Worm (Caenorhabditis elegans) whole organism, young adult: ENCODE measurements around the gene R02D5.9.

Experiments used
- B0336.3 ChIP-seq: fragments of 200-800 bp; sonication (Bioruptor generic); IDR thresholded peaks from 2 replicates; pipeline ENCODE4 v1.3.6; 2022; ENCODE audit warnings: missing genetic modification characterization, missing compliant biosample characterization
- C06A6.2 ChIP-seq: fragments of 200-800 bp; sonication (Bioruptor generic); conservative IDR thresholded peaks from 2 replicates; pipeline ENCODE4 v1.3.6; 2022; ENCODE audit warnings: missing genetic modification characterization, missing compliant biosample characterization
- D2030.7 ChIP-seq: fragments of 200-800 bp; sonication (Bioruptor generic); IDR thresholded peaks from 2 replicates; pipeline ENCODE4 v1.3.6; 2022; ENCODE audit warnings: missing genetic modification reagents, missing genetic modification characterization, missing compliant biosample characterization
- F23B12.7 ChIP-seq: sonication (generic microtip); optimal IDR thresholded peaks from 2 replicates; lab custom pipeline; 2017; ENCODE audit warnings: missing genetic modification characterization, mild to moderate bottlenecking, missing compliant biosample characterization, antibody characterized with exemption, moderate library complexity; ENCODE audit not compliant: insufficient read depth
- F49E8.2 ChIP-seq: sonication (generic microtip); optimal IDR thresholded peaks from 3 replicates; lab custom pipeline; 2017; ENCODE audit warnings: missing genetic modification characterization, mild to moderate bottlenecking, missing compliant biosample characterization, antibody characterized with exemption, moderate library complexity; ENCODE audit not compliant: insufficient read depth
- Y67H2A.10 ChIP-seq: fragments of 200-800 bp; sonication (Bioruptor generic); conservative IDR thresholded peaks from 2 replicates; pipeline ENCODE4 v1.3.6; 2022; ENCODE audit warnings: missing genetic modification reagents, missing genetic modification characterization, missing compliant biosample characterization
- Y79H2A.3 ChIP-seq: fragments of 200-800 bp; sonication (Bioruptor generic); conservative IDR thresholded peaks from 2 replicates; pipeline ENCODE4 v1.3.6; 2022; ENCODE audit warnings: missing genetic modification reagents, missing genetic modification characterization, missing compliant biosample characterization
- Y95B8A.8 ChIP-seq: fragments of 200-800 bp; sonication (Bioruptor generic); IDR thresholded peaks from 2 replicates; pipeline ENCODE4 v1.3.6; 2022; ENCODE audit warnings: missing genetic modification reagents, missing genetic modification characterization, missing compliant biosample characterization
- ama-1 ChIP-seq, 3 experiments: fragments of 150-350 bp in 1 of 3; sonication (generic microtip) in 2 of 3; optimal IDR thresholded peaks; 2 replicates each; lab custom pipeline; 2014 to 2018; ENCODE audit warnings: missing biosample characterization in 2 of 3, missing genetic modification characterization in 2 of 3, missing genetic modification reagents in 2 of 3
- athp-1 ChIP-seq: sonication (generic microtip); optimal IDR thresholded peaks from 2 replicates; lab custom pipeline; 2017; ENCODE audit warnings: mild to moderate bottlenecking, missing genetic modification characterization, missing compliant biosample characterization
- attf-6 ChIP-seq: fragments of 200-800 bp; sonication (Bioruptor generic); IDR thresholded peaks from 2 replicates; pipeline ENCODE4 v1.3.6; 2022; ENCODE audit warnings: missing genetic modification reagents, missing genetic modification characterization, missing compliant biosample characterization
- bed-2 ChIP-seq: fragments of 200-800 bp; sonication (Bioruptor generic); IDR thresholded peaks from 2 replicates; pipeline ENCODE4 v1.3.6; 2022; ENCODE audit warnings: missing genetic modification reagents, missing genetic modification characterization, missing compliant biosample characterization
- ceh-100 ChIP-seq: fragments of 200-800 bp; sonication (Bioruptor generic); IDR thresholded peaks from 2 replicates; pipeline ENCODE4 v1.3.6; 2022; ENCODE audit warnings: missing genetic modification reagents, missing genetic modification characterization, missing compliant biosample characterization
- ceh-27 ChIP-seq: fragments of 200-800 bp; sonication (Bioruptor generic); optimal IDR thresholded peaks from 2 replicates; lab custom pipeline; 2018; ENCODE audit warnings: mild to moderate bottlenecking, missing genetic modification characterization, moderate library complexity, missing compliant biosample characterization
- ceh-40 ChIP-seq: fragments of 200-800 bp; sonication (Bioruptor generic); IDR thresholded peaks from 2 replicates; pipeline ENCODE4 v1.3.6; 2022; ENCODE audit warnings: missing genetic modification characterization, missing compliant biosample characterization
- chd-7 ChIP-seq: sonication (generic microtip); optimal IDR thresholded peaks from 2 replicates; lab custom pipeline; 2016; ENCODE audit warnings: mild to moderate bottlenecking, missing genetic modification characterization, moderate library complexity, missing compliant biosample characterization
- dpff-1 ChIP-seq: sonication (generic microtip); optimal IDR thresholded peaks from 2 replicates; lab custom pipeline; 2017; ENCODE audit warnings: mild to moderate bottlenecking, missing genetic modification characterization, missing compliant biosample characterization
- egl-44 ChIP-seq: fragments of 200-800 bp; sonication (Bioruptor generic); IDR thresholded peaks from 2 replicates; pipeline ENCODE4 v1.3.6; 2022; ENCODE audit warnings: missing genetic modification reagents, missing genetic modification characterization, missing compliant biosample characterization
- egrh-3 ChIP-seq: fragments of 200-800 bp; sonication (Bioruptor generic); IDR thresholded peaks from 2 replicates; pipeline ENCODE4 v1.3.6; 2022; ENCODE audit warnings: missing genetic modification reagents, missing genetic modification characterization, missing compliant biosample characterization
- gei-17 ChIP-seq: fragments of 200-800 bp; sonication (Bioruptor generic); optimal IDR thresholded peaks from 2 replicates; lab custom pipeline; 2018; ENCODE audit warnings: mild to moderate bottlenecking, missing genetic modification characterization, missing compliant biosample characterization
- him-1 ChIP-seq: sonication (generic microtip); optimal IDR thresholded peaks from 2 replicates; lab custom pipeline; 2016; ENCODE audit warnings: missing genotype, missing genetic modification reagents, missing genetic modification characterization, missing compliant biosample characterization
- hmg-1.2 ChIP-seq: fragments of 200-800 bp; sonication (Bioruptor generic); IDR thresholded peaks from 2 replicates; pipeline ENCODE4 v1.3.6; 2022; ENCODE audit warnings: missing genetic modification reagents, missing genetic modification characterization, missing compliant biosample characterization
- hmg-20 ChIP-seq: fragments of 200-800 bp; sonication (Bioruptor generic); IDR thresholded peaks from 2 replicates; pipeline ENCODE4 v1.3.6; 2022; ENCODE audit warnings: missing genetic modification reagents, missing genetic modification characterization, missing compliant biosample characterization
- hsf-1 ChIP-seq: fragments of 200-800 bp; sonication (Bioruptor generic); IDR thresholded peaks from 2 replicates; pipeline ENCODE4 v1.3.6; 2022; ENCODE audit warnings: missing genetic modification reagents, missing genetic modification characterization, missing compliant biosample characterization
- lin-26 ChIP-seq: fragments of 200-800 bp; sonication (Bioruptor generic); IDR thresholded peaks from 2 replicates; pipeline ENCODE4 v1.3.6; 2022; ENCODE audit warnings: missing genetic modification reagents, missing genetic modification characterization, missing compliant biosample characterization
- lin-54 ChIP-seq: fragments of 200-800 bp; sonication (Bioruptor generic); optimal IDR thresholded peaks from 2 replicates; lab custom pipeline; 2018; ENCODE audit warnings: mild to moderate bottlenecking, missing genetic modification characterization, missing compliant biosample characterization
- lir-1 ChIP-seq: fragments of 200-800 bp; sonication (Bioruptor generic); conservative IDR thresholded peaks from 2 replicates; pipeline ENCODE4 v1.3.6; 2022; ENCODE audit warnings: missing genetic modification reagents, missing genetic modification characterization, missing compliant biosample characterization
- madf-6 ChIP-seq: fragments of 200-800 bp; sonication (Bioruptor generic); IDR thresholded peaks from 2 replicates; pipeline ENCODE4 v1.3.6; 2022; ENCODE audit warnings: missing genetic modification reagents, missing genetic modification characterization, missing compliant biosample characterization
- madf-8 ChIP-seq: fragments of 200-800 bp; sonication (Bioruptor generic); conservative IDR thresholded peaks from 2 replicates; pipeline ENCODE4 v1.3.6; 2022; ENCODE audit warnings: missing genetic modification reagents, missing genetic modification characterization, missing compliant biosample characterization
- mcd-1 ChIP-seq: fragments of 200-800 bp; sonication (Bioruptor generic); IDR thresholded peaks from 2 replicates; pipeline ENCODE4 v1.3.6; 2022; ENCODE audit warnings: missing genetic modification reagents, missing genetic modification characterization, missing compliant biosample characterization
- mes-4 ChIP-seq: sonication (generic microtip); optimal IDR thresholded peaks from 2 replicates; lab custom pipeline; 2016; ENCODE audit warnings: missing genotype, missing genetic modification characterization, missing compliant biosample characterization
- nfyb-1 ChIP-seq: fragments of 200-800 bp; sonication (Bioruptor generic); IDR thresholded peaks from 2 replicates; pipeline ENCODE4 v1.3.6; 2022; ENCODE audit warnings: missing genetic modification reagents, missing genetic modification characterization, missing compliant biosample characterization
- pbrm-1 ChIP-seq: fragments of 200-800 bp; sonication (Bioruptor generic); IDR thresholded peaks from 2 replicates; pipeline ENCODE4 v1.3.6; 2022; ENCODE audit warnings: missing genetic modification reagents, missing genetic modification characterization, missing compliant biosample characterization
- snpc-1.1 ChIP-seq: sonication (generic microtip); optimal IDR thresholded peaks from 2 replicates; lab custom pipeline; 2017; ENCODE audit warnings: missing genetic modification characterization, mild to moderate bottlenecking, missing compliant biosample characterization, antibody characterized with exemption, moderate library complexity, missing genotype, missing genetic modification reagents; ENCODE audit not compliant: insufficient read depth
- snpc-1.3 ChIP-seq: sonication (generic microtip); optimal IDR thresholded peaks from 2 replicates; lab custom pipeline; 2017; ENCODE audit warnings: missing genetic modification characterization, mild to moderate bottlenecking, missing compliant biosample characterization, antibody characterized with exemption, moderate library complexity, missing genotype, missing genetic modification reagents; ENCODE audit not compliant: insufficient read depth
- snpc-4 ChIP-seq, 5 experiments: fragments of 150-350 bp in 1 of 5; sonication (generic microtip) in 4 of 5; optimal IDR thresholded peaks; 2 replicates each; lab custom pipeline; 2014 to 2018; ENCODE audit warnings: missing genetic modification characterization in 5 of 5, missing biosample characterization in 3 of 5, antibody characterized with exemption in 2 of 5, mild to moderate bottlenecking in 2 of 5, missing compliant biosample characterization in 2 of 5, missing genotype in 2 of 5, moderate library complexity in 2 of 5, missing genetic modification reagents in 1 of 5
- tbp1 ChIP-seq: fragments of 200-800 bp; sonication (Bioruptor generic); optimal IDR thresholded peaks from 2 replicates; lab custom pipeline; 2018; ENCODE audit warnings: mild to moderate bottlenecking, missing genetic modification characterization, missing compliant biosample characterization
- xnd-1 ChIP-seq: sonication (generic microtip); optimal IDR thresholded peaks from 2 replicates; lab custom pipeline; 2016; ENCODE audit warnings: missing genotype, missing genetic modification reagents, missing genetic modification characterization, missing compliant biosample characterization
- ztf-18 ChIP-seq: sonication (generic microtip); optimal IDR thresholded peaks from 2 replicates; lab custom pipeline; 2016; ENCODE audit warnings: missing genotype, mild to moderate bottlenecking, missing genetic modification characterization, missing compliant biosample characterization
- ztf-26 ChIP-seq: sonication (generic microtip); optimal IDR thresholded peaks from 2 replicates; lab custom pipeline; 2017; ENCODE audit warnings: missing genetic modification characterization, missing compliant biosample characterization
- ztf-28 ChIP-seq: fragments of 200-800 bp; sonication (Bioruptor generic); IDR thresholded peaks from 2 replicates; pipeline ENCODE4 v1.3.6; 2022; ENCODE audit warnings: missing genetic modification reagents, missing genetic modification characterization, missing compliant biosample characterization

The R02D5.9 gene

ce11 chrV:14468196-14468874, 42.6 kb downstream of the R02D5.9 start, which contains the start of gene srz-97 (continued):
- TF ChIP-seq gei-17 (GFP tag; lab: Kevin White, UChicago) (no peak), egl-44 (GFP tag; lab: Robert Waterston, UW) (0 out of 2 replicates have a peak, but pooled peaks have one; percentile 29), ama-1 (optimal IDR thresholded peaks at IDR 0.05; lab: Kevin White, UChicago) (no peak), ama-1 (GFP tag; optimal IDR thresholded peaks at IDR 0.05; lab: Kevin White, UChicago) (no peak), lin-26 (GFP tag; lab: Robert Waterston, UW) (peak; percentile 68; the same call in 1 of the 2 replicates), ztf-26 (tag; lab: Kevin White, UChicago) (no peak), mes-4 (tag; lab: Kevin White, UChicago) (peak; percentile 17), ztf-28 (no peak), chd-7 (tag; lab: Kevin White, UChicago) (peak; percentile 34), athp-1 (peak; percentile 15), C06A6.2 (GFP tag; lab: Robert Waterston, UW) (no peak), mcd-1 (GFP tag; lab: Robert Waterston, UW) (peak; percentile 74), ceh-27 (no peak), him-1 (tag; lab: Kevin White, UChicago) (peak; percentile 79), ceh-100 (GFP tag; lab: Robert Waterston, UW) (0 out of 2 replicates have a peak, but pooled peaks have one; percentile 42), Y67H2A.10 (no peak), D2030.7 (GFP tag; lab: Robert Waterston, UW) (peak; percentile 75), F49E8.2 (peak; percentile 65), tbp1 (peak; percentile 74), ceh-40 (GFP tag; lab: Robert Waterston, UW) (0 out of 2 replicates have a peak, but pooled peaks have one; percentile 15), hmg-1.2 (GFP tag; lab: Robert Waterston, UW) (peak; percentile 93), xnd-1 (tag; lab: Kevin White, UChicago) (peak; percentile 21), Y95B8A.8 (GFP tag; lab: Robert Waterston, UW) (peak; percentile 83; the same call in 1 of the 2 replicates), madf-6 (peak; percentile 83), pbrm-1 (peak; percentile 79), hmg-20 (GFP tag; lab: Robert Waterston, UW) (0 out of 2 replicates have a peak, but pooled peaks have one; percentile 45), lir-1 (GFP tag; lab: Robert Waterston, UW) (no peak)

DNA sequence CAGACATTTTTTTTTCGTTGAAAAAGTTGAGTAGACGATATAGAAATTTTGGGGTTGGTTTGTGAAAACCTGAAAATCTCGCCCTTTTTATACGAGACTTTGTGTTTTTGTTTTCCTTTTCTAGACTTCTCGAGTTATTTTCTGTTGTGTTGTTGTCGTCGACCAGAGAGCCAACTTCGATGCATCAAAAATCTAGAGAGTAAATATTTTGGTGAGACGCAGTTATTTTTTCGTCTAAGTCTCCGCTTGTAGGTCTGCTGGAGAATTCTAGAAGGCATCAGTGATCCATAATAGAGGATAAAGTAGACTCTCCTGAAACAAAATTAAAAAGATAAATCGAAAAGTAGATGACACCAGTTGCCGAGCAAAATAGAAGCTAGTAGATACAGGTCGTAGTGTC, 46.6 kb downstream of the R02D5.9 start, which contains the start of gene F08H9.4:
F08H9.4 (minus strand) TSS at position 61 of the 400 bp plus-strand sequence.
- no peak for TF ChIP-seq hmg-1.2 (GFP tag; lab: Robert Waterston, UW)

- peak; percentile 69 for TF ChIP-seq tbp1
- TF ChIP-seq egrh-3: peak; percentile 62
- TF ChIP-seq madf-6: peak; percentile 77
- peak; percentile 35; the same call in 1 of the 2 replicates for TF ChIP-seq madf-8
- peak; percentile 27 for TF ChIP-seq lin-54 (GFP tag; lab: Kevin White, UChicago)
- TF ChIP-seq dpff-1 (tag; lab: Kevin White, UChicago): peak; percentile 9
- TF ChIP-seq hsf-1 (GFP tag; lab: Robert Waterston, UW): peak; percentile 57; the same call in 1 of the 2 replicates
- peak; percentile 95 for TF ChIP-seq hmg-1.2 (GFP tag; lab: Robert Waterston, UW)
- TF ChIP-seq bed-2 (GFP tag; lab: Robert Waterston, UW): 0 out of 2 replicates have a peak, but pooled peaks have one; percentile 48
- TF ChIP-seq F23B12.7: peak; percentile 68
- TF ChIP-seq xnd-1 (tag; lab: Kevin White, UChicago): peak; percentile 22
- peak; percentile 85 for TF ChIP-seq snpc-4 (GFP tag; optimal IDR thresholded peaks at IDR 0.05; lab: Kevin White, UChicago)
- peak; percentile 90 to 98 (median 94) for TF ChIP-seq snpc-4 (tag; optimal IDR thresholded peaks at IDR 0.05; lab: Kevin White, UChicago)
- peak; percentile 88 for TF ChIP-seq attf-6 (GFP tag; lab: Robert Waterston, UW)
- TF ChIP-seq Y79H2A.3: peak; percentile 82
- TF ChIP-seq D2030.7 (GFP tag; lab: Robert Waterston, UW): peak; percentile 82
- TF ChIP-seq snpc-1.1 (tag; lab: Kevin White, UChicago): peak; percentile 93
- 0 out of 2 replicates have a peak, but pooled peaks have one; percentile 63 for TF ChIP-seq egl-44 (GFP tag; lab: Robert Waterston, UW)
- 0 out of 2 replicates have a peak, but pooled peaks have one; percentile 58 for TF ChIP-seq nfyb-1 (GFP tag; lab: Robert Waterston, UW)
- peak; percentile 69; the same call in 1 of the 2 replicates for TF ChIP-seq lin-26 (GFP tag; lab: Robert Waterston, UW)
- peak; percentile 64 for TF ChIP-seq snpc-1.3 (tag; lab: Kevin White, UChicago)
- TF ChIP-seq ztf-18 (tag; lab: Kevin White, UChicago): peak; percentile 2
- TF ChIP-seq B0336.3 (GFP tag; lab: Robert Waterston, UW): peak; percentile 52; the same call in 1 of the 2 replicates
These were observed 47.8 kb downstream of the R02D5.9 start, which contains the start of gene F08H9.3 for ce11 chrV:14463087-14463486. Gene F08H9.3 (minus strand): TSS chrV:14463338.
